Fruit fly (Drosophila melanogaster) whole organism, wandering third instar larva: ENCODE results near the gene mio.

ENCODE experiments used
- Abd-B ChIP-seq: fragments of >200 bp; optimal IDR thresholded peaks from 2 replicates; lab custom pipeline; 2017; ENCODE audit warnings: missing biosample characterization, missing genetic modification characterization
- Dfd ChIP-seq: fragments of >200 bp; optimal IDR thresholded peaks from 2 replicates; lab custom pipeline; 2017; ENCODE audit warnings: missing biosample characterization, missing genetic modification characterization
- Dif ChIP-seq: fragments of 200-275, 200-300 bp; sonication (Bioruptor generic); optimal IDR thresholded peaks from 2 replicates; lab custom pipeline; 2018; ENCODE audit warnings: missing biosample characterization, missing genetic modification characterization; ENCODE audit not compliant: partially characterized antibody
- dl ChIP-seq, 2 experiments: fragments of 175-275, 200-275 bp in 1 of 2; fragments of 200-275 bp in 1 of 2; sonication (Bioruptor generic); optimal IDR thresholded peaks; lab custom pipeline; 2018; ENCODE audit warnings: mild to moderate bottlenecking in 2 of 2, missing biosample characterization in 2 of 2, missing genetic modification characterization in 2 of 2, moderate library complexity in 2 of 2; ENCODE audit not compliant: partially characterized antibody in 2 of 2, insufficient read depth in 1 of 2
- psq ChIP-seq: fragments of 200-800 bp; sonication (Bioruptor generic); optimal IDR thresholded peaks from 3 replicates; lab custom pipeline; 2017; ENCODE audit warnings: missing biosample characterization, mild to moderate bottlenecking, missing genetic modification characterization, moderate library complexity
- sage ChIP-seq: fragments of 200-800 bp; sonication (Bioruptor generic); optimal IDR thresholded peaks from 2 replicates; lab custom pipeline; 2016; ENCODE audit warnings: missing biosample characterization, mild to moderate bottlenecking, missing genetic modification characterization

DNA sequence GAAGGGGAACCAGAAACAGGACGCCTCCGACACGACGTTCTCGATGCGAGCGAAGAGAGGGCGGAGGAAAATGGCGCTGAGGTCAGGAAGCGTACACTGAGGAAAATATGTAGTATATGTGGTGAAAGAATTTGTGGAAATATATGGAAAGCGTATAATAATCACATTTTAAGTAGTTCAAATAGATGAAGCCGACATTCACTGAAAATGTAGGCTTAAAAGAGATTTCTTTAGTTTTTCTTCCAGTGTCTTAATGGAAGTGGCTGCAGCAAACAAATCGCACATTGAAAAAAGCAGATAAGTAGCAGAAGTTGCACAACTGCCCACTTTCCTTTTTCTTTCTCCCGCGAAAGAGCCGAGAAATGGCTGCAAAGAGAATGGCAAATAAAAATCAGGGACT is 32.5 kb downstream of the mio start:
- no peak for TF ChIP-seq dl (GFP tag; optimal IDR thresholded peaks at IDR 0.05; lab: Kevin White, UChicago; ENCODE audit: insufficient read depth in 1 of 2, partially characterized antibody in 2 of 2)
- TF ChIP-seq sage, result no peak
- TF ChIP-seq psq (GFP tag; lab: Kevin White, UChicago), result no peak
- no peak for TF ChIP-seq Abd-B (GFP tag; lab: Kevin White, UChicago)
- TF ChIP-seq Dif (GFP tag; lab: Kevin White, UChicago), result no peak
- TF ChIP-seq Dfd, result no peak
